Fruit fly (Drosophila melanogaster): ENCODE data around the gene comt.
A peak's percentile ranks its signal among the peaks of the same experiment; 100 is the strongest.

Gene comt

dm6 chrX:13256967-13257366 lies 1.9 kb upstream of the comt start (continued):
- TF ChIP-seq stwl (tag; optimal IDR thresholded peaks at IDR 0.05) (peak; percentile 75), CG10654 (GFP tag; optimal IDR thresholded peaks at IDR 0.05) (no peak), Hsf (GFP tag; optimal IDR thresholded peaks at IDR 0.05) (no peak), CG15073 (GFP tag; optimal IDR thresholded peaks at IDR 0.05) (peak; percentile 46), nom (GFP tag; optimal IDR thresholded peaks at IDR 0.05) (peak; percentile 44), row (GFP tag; IDR thresholded peaks at IDR 0.05) (no peak), Oli (tag; optimal IDR thresholded peaks at IDR 0.05) (no peak), ranshi (GFP tag; IDR thresholded peaks at IDR 0.05) (no peak), CG14965 (GFP tag; optimal IDR thresholded peaks at IDR 0.05; ENCODE audit: borderline replicate concordance) (no peak), yki (optimal IDR thresholded peaks at IDR 0.05) (no peak), Fer1 (GFP tag; optimal IDR thresholded peaks at IDR 0.05) (peak; percentile 34), D (optimal IDR thresholded peaks at IDR 0.05) (no peak), D (GFP tag; optimal IDR thresholded peaks at IDR 0.05) (no peak), CG13894 (tag; optimal IDR thresholded peaks at IDR 0.05) (peak; percentile 59), Hr3 (GFP tag; optimal IDR thresholded peaks at IDR 0.05) (no peak), CG10543 (GFP tag; optimal IDR thresholded peaks at IDR 0.05) (peak; percentile 21), CG16815 (GFP tag; optimal IDR thresholded peaks at IDR 0.05) (no peak), C15 (GFP tag; IDR thresholded peaks at IDR 0.05) (no peak), pzg (GFP tag; optimal IDR thresholded peaks at IDR 0.05) (peak; percentile 23), ab (GFP tag; optimal IDR thresholded peaks at IDR 0.05) (no peak), CG32772 (GFP tag; IDR thresholded peaks at IDR 0.05) (no peak), zf30C (GFP tag; optimal IDR thresholded peaks at IDR 0.05) (peak; percentile 24), CG6765 (GFP tag; optimal IDR thresholded peaks at IDR 0.05) (peak; percentile 14), Taf1 (GFP tag; IDR thresholded peaks at IDR 0.05) (no peak), Optix (GFP tag; IDR thresholded peaks at IDR 0.05) (no peak), eyg (GFP tag; optimal IDR thresholded peaks at IDR 0.05) (no peak), inv (GFP tag; IDR thresholded peaks at IDR 0.05; ENCODE audit: partially characterized antibody) (no peak), bigmax (GFP tag; optimal IDR thresholded peaks at IDR 0.05) (no peak), CG8944 (GFP tag; optimal IDR thresholded peaks at IDR 0.05) (no peak), CG31441 (GFP tag; IDR thresholded peaks at IDR 0.05) (0 out of 2 replicates have a peak, but pooled peaks have one; percentile 13), Hmr (GFP tag; optimal IDR thresholded peaks at IDR 0.05) (peak; percentile 35), Xrp1 (GFP tag; IDR thresholded peaks at IDR 0.05) (peak; percentile 15; the same call in 1 of the 2 replicates), CG4854 (GFP tag; optimal IDR thresholded peaks at IDR 0.05) (no peak), Fer2 (tag; optimal IDR thresholded peaks at IDR 0.05) (no peak), slbo (GFP tag; IDR thresholded peaks at IDR 0.05) (peak; percentile 26; the same call in 1 of the 2 replicates), CG12299 (tag; optimal IDR thresholded peaks at IDR 0.05) (no peak), CG6689 (GFP tag; IDR thresholded peaks at IDR 0.05) (no peak), so (GFP tag; IDR thresholded peaks at IDR 0.05) (0 out of 3 replicates have a peak, but pooled peaks have one; percentile 9), Bdp1 (GFP tag; optimal IDR thresholded peaks at IDR 0.05) (no peak), CG8478 (optimal IDR thresholded peaks at IDR 0.05) (no peak), prd (optimal IDR thresholded peaks at IDR 0.05) (no peak), prd (GFP tag; IDR thresholded peaks at IDR 0.05) (no peak), CG7963 (GFP tag; IDR thresholded peaks at IDR 0.05; ENCODE audit: partially characterized antibody) (no peak), MESR4 (GFP tag; optimal IDR thresholded peaks at IDR 0.05) (no peak), unc-4 (GFP tag; IDR thresholded peaks at IDR 0.05; ENCODE audit: partially characterized antibody) (no peak), Sin3A (optimal IDR thresholded peaks at IDR 0.05) (no peak), YL-1 (GFP tag; optimal IDR thresholded peaks at IDR 0.05) (no peak), otp (GFP tag; IDR thresholded peaks at IDR 0.05) (peak; percentile 29; the same call in 1 of the 3 replicates), CG34422 (GFP tag; IDR thresholded peaks at IDR 0.05) (peak; percentile 55; the same call in 2 of the 3 replicates), abd-A (tag; optimal IDR thresholded peaks at IDR 0.05) (no peak), D19A (tag; optimal IDR thresholded peaks at IDR 0.05) (peak; percentile 20), corto (GFP tag; optimal IDR thresholded peaks at IDR 0.05) (no peak), CG18476 (GFP tag; optimal IDR thresholded peaks at IDR 0.05) (no peak)
